Worm (Caenorhabditis elegans) whole organism, young adult: ENCODE results near the gene ZK673.11.

ENCODE experiments used
- C06A6.2 ChIP-seq: fragments of 200-800 bp; sonication (Bioruptor generic); conservative IDR thresholded peaks from 2 replicates; pipeline ENCODE4 v1.3.6; 2022; ENCODE audit warnings: missing genetic modification characterization, missing compliant biosample characterization
- C17E4.6 ChIP-seq: fragments of 200-800 bp; sonication (Bioruptor generic); IDR thresholded peaks from 2 replicates; pipeline ENCODE4 v1.3.6; 2022; ENCODE audit warnings: missing genetic modification reagents, missing genetic modification characterization, missing compliant biosample characterization
- F22D6.2 ChIP-seq: sonication (generic microtip); optimal IDR thresholded peaks from 2 replicates; lab custom pipeline; 2016; ENCODE audit warnings: mild to moderate bottlenecking, missing genetic modification characterization, missing compliant biosample characterization
- F23B12.7 ChIP-seq: sonication (generic microtip); optimal IDR thresholded peaks from 2 replicates; lab custom pipeline; 2017; ENCODE audit warnings: missing genetic modification characterization, mild to moderate bottlenecking, missing compliant biosample characterization, antibody characterized with exemption, moderate library complexity; ENCODE audit not compliant: insufficient read depth
- Y53G8AR.9 ChIP-seq: fragments of 200-800 bp; sonication (Bioruptor generic); conservative IDR thresholded peaks from 2 replicates; pipeline ENCODE4 v1.3.6; 2022; ENCODE audit warnings: missing genetic modification reagents, missing genetic modification characterization, missing compliant biosample characterization
- akir-1 ChIP-seq: fragments of 200-800 bp; sonication (Bioruptor generic); optimal IDR thresholded peaks from 2 replicates; lab custom pipeline; 2018; ENCODE audit warnings: mild to moderate bottlenecking, missing genetic modification characterization, moderate library complexity, missing compliant biosample characterization
- aptf-3 ChIP-seq: fragments of 200-800 bp; sonication (Bioruptor generic); IDR thresholded peaks from 2 replicates; pipeline ENCODE4 v1.3.6; 2022; ENCODE audit warnings: missing genetic modification characterization, missing compliant biosample characterization
- attf-5 ChIP-seq: fragments of 200-800 bp; sonication (Bioruptor generic); optimal IDR thresholded peaks from 2 replicates; lab custom pipeline; 2018; ENCODE audit warnings: mild to moderate bottlenecking, missing genetic modification characterization, missing compliant biosample characterization
- attf-6 ChIP-seq: fragments of 200-800 bp; sonication (Bioruptor generic); IDR thresholded peaks from 2 replicates; pipeline ENCODE4 v1.3.6; 2022; ENCODE audit warnings: missing genetic modification reagents, missing genetic modification characterization, missing compliant biosample characterization
- bed-2 ChIP-seq: fragments of 200-800 bp; sonication (Bioruptor generic); IDR thresholded peaks from 2 replicates; pipeline ENCODE4 v1.3.6; 2022; ENCODE audit warnings: missing genetic modification reagents, missing genetic modification characterization, missing compliant biosample characterization
- ccch-3 ChIP-seq: fragments of 200-800 bp; sonication (Bioruptor generic); optimal IDR thresholded peaks from 2 replicates; lab custom pipeline; 2018; ENCODE audit warnings: mild to moderate bottlenecking, missing genetic modification characterization, missing compliant biosample characterization
- ceh-100 ChIP-seq: fragments of 200-800 bp; sonication (Bioruptor generic); IDR thresholded peaks from 2 replicates; pipeline ENCODE4 v1.3.6; 2022; ENCODE audit warnings: missing genetic modification reagents, missing genetic modification characterization, missing compliant biosample characterization
- ceh-40 ChIP-seq: fragments of 200-800 bp; sonication (Bioruptor generic); IDR thresholded peaks from 2 replicates; pipeline ENCODE4 v1.3.6; 2022; ENCODE audit warnings: missing genetic modification characterization, missing compliant biosample characterization
- ceh-91 ChIP-seq: fragments of 200-800 bp; sonication (Bioruptor generic); IDR thresholded peaks from 2 replicates; pipeline ENCODE4 v1.3.6; 2022; ENCODE audit warnings: missing genetic modification reagents, missing genetic modification characterization, missing compliant biosample characterization
- efl-1 ChIP-seq: fragments of 150-350 bp; optimal IDR thresholded peaks from 2 replicates; lab custom pipeline; 2014; ENCODE audit warnings: missing biosample characterization, missing genetic modification reagents, missing genetic modification characterization
- fkh-3 ChIP-seq: sonication (generic microtip); optimal IDR thresholded peaks from 2 replicates; lab custom pipeline; 2016; ENCODE audit warnings: mild to moderate bottlenecking, missing genetic modification characterization, missing compliant biosample characterization
- hlh-26 ChIP-seq: fragments of 200-800 bp; sonication (Bioruptor generic); conservative IDR thresholded peaks from 2 replicates; pipeline ENCODE4 v1.3.6; 2022; ENCODE audit warnings: missing genetic modification reagents, missing genetic modification characterization, missing compliant biosample characterization
- hmg-1.2 ChIP-seq: fragments of 200-800 bp; sonication (Bioruptor generic); IDR thresholded peaks from 2 replicates; pipeline ENCODE4 v1.3.6; 2022; ENCODE audit warnings: missing genetic modification reagents, missing genetic modification characterization, missing compliant biosample characterization
- let-526 ChIP-seq: fragments of 200-800 bp; sonication (Bioruptor generic); IDR thresholded peaks from 2 replicates; pipeline ENCODE4 v1.3.6; 2022; ENCODE audit warnings: missing genetic modification reagents, missing genetic modification characterization, missing compliant biosample characterization
- lin-26 ChIP-seq: fragments of 200-800 bp; sonication (Bioruptor generic); IDR thresholded peaks from 2 replicates; pipeline ENCODE4 v1.3.6; 2022; ENCODE audit warnings: missing genetic modification reagents, missing genetic modification characterization, missing compliant biosample characterization
- lin-35 ChIP-seq, 3 experiments: fragments of 150-350 bp in 2 of 3; sonication (generic microtip) in 1 of 3; optimal IDR thresholded peaks; 2 replicates each; lab custom pipeline; 2014 to 2018; ENCODE audit warnings: missing biosample characterization in 3 of 3, missing genetic modification characterization in 3 of 3, missing genetic modification reagents in 3 of 3
- lin-40 ChIP-seq: sonication (generic microtip); optimal IDR thresholded peaks from 2 replicates; lab custom pipeline; 2016; ENCODE audit warnings: missing genetic modification characterization, mild to moderate bottlenecking, missing compliant biosample characterization, missing genotype, missing genetic modification reagents
- lin-54 ChIP-seq: fragments of 200-800 bp; sonication (Bioruptor generic); optimal IDR thresholded peaks from 2 replicates; lab custom pipeline; 2018; ENCODE audit warnings: mild to moderate bottlenecking, missing genetic modification characterization, missing compliant biosample characterization
- lir-1 ChIP-seq: fragments of 200-800 bp; sonication (Bioruptor generic); conservative IDR thresholded peaks from 2 replicates; pipeline ENCODE4 v1.3.6; 2022; ENCODE audit warnings: missing genetic modification reagents, missing genetic modification characterization, missing compliant biosample characterization
- madf-8 ChIP-seq: fragments of 200-800 bp; sonication (Bioruptor generic); conservative IDR thresholded peaks from 2 replicates; pipeline ENCODE4 v1.3.6; 2022; ENCODE audit warnings: missing genetic modification reagents, missing genetic modification characterization, missing compliant biosample characterization
- mcd-1 ChIP-seq: fragments of 200-800 bp; sonication (Bioruptor generic); IDR thresholded peaks from 2 replicates; pipeline ENCODE4 v1.3.6; 2022; ENCODE audit warnings: missing genetic modification reagents, missing genetic modification characterization, missing compliant biosample characterization
- mel-28 ChIP-seq: sonication (generic microtip); optimal IDR thresholded peaks from 2 replicates; lab custom pipeline; 2016; ENCODE audit warnings: borderline replicate concordance, mild to moderate bottlenecking, missing genetic modification characterization, missing compliant biosample characterization
- mxl-1 ChIP-seq: sonication (generic microtip); optimal IDR thresholded peaks from 2 replicates; lab custom pipeline; 2016; ENCODE audit warnings: missing genetic modification characterization, missing compliant biosample characterization
- nhr-80 ChIP-seq: sonication (generic microtip); optimal IDR thresholded peaks from 2 replicates; lab custom pipeline; 2016; ENCODE audit warnings: missing genetic modification characterization, missing compliant biosample characterization
- rec-8 ChIP-seq, 2 experiments: sonication (generic microtip); optimal IDR thresholded peaks; 2 replicates each; lab custom pipeline; 2016; ENCODE audit warnings: mild to moderate bottlenecking in 2 of 2, missing genetic modification characterization in 2 of 2, missing genetic modification reagents in 2 of 2, missing genotype in 2 of 2, missing biosample characterization in 1 of 2, missing compliant biosample characterization in 1 of 2, moderate library complexity in 1 of 2
- snpc-3.4 ChIP-seq: sonication (generic microtip); optimal IDR thresholded peaks from 2 replicates; lab custom pipeline; 2017; ENCODE audit warnings: missing genetic modification characterization, mild to moderate bottlenecking, missing compliant biosample characterization, antibody characterized with exemption, moderate library complexity, missing genotype, missing genetic modification reagents
- tbp1 ChIP-seq: fragments of 200-800 bp; sonication (Bioruptor generic); optimal IDR thresholded peaks from 2 replicates; lab custom pipeline; 2018; ENCODE audit warnings: mild to moderate bottlenecking, missing genetic modification characterization, missing compliant biosample characterization
- unc-130 ChIP-seq: sonication (generic microtip); optimal IDR thresholded peaks from 2 replicates; lab custom pipeline; 2016; ENCODE audit warnings: missing genetic modification reagents, missing genetic modification characterization, missing compliant biosample characterization
- ztf-18 ChIP-seq: sonication (generic microtip); optimal IDR thresholded peaks from 2 replicates; lab custom pipeline; 2016; ENCODE audit warnings: missing genotype, mild to moderate bottlenecking, missing genetic modification characterization, missing compliant biosample characterization
- ztf-25 ChIP-seq: fragments of 200-800 bp; sonication (Bioruptor generic); IDR thresholded peaks from 2 replicates; pipeline ENCODE4 v1.3.6; 2022; ENCODE audit warnings: missing genetic modification reagents, missing genetic modification characterization, missing compliant biosample characterization

ZK673.11 gene

DNA sequence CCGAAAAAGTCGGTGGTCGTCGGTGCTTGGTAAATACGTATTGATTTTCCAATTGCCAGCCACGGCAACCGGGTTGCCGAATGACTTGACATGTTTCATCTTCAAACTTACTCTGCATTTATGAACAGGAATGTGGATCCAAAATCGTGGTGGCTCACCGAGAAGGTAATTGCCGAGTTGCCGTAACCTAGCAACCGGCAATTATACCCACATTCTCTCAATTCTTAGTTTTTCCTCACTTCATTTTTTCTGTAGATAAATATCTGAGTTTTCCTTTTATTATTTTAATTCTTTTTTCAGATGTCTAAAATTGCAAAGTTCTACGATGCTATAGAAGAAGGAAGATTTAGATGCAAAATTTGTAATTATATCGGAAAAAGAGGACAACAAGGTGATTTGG is 4.5 kb upstream of the ZK673.11 start, which contains the start of gene ZK673.4:
Gene ZK673.4, plus strand, starts transcription at position 301 of the 400 bp plus-strand sequence.
- TF ChIP-seq mcd-1 (0 out of 2 replicates have a peak, but pooled peaks have one; percentile 22), mel-28 (no peak)
- TF ChIP-seq, all 124 proteins: peak for 1

DNA sequence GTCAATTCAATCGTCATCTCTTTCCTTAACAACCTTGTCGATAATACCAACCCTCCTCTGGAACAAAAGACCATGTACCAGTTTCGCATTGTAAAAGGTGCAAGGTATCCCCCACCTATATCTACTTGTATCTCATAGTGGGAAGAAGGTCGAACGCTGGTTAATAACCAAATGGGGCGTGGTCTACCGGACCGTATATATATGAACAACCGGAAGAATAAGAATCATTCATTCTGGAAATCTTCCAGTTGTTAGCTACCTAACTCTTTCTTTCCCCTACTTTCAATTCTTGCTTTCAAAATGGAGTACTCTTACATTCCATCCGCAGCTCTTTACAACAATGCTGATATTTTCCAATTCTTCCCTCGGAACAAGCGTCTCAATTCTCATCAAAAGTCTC is 4.1 kb downstream of the ZK673.11 start, which contains the start of gene ZK673.5:
Gene ZK673.5, plus strand, starts transcription at position 301 of the 400 bp plus-strand sequence.
- TF ChIP-seq lin-35 (GFP tag; optimal IDR thresholded peaks at IDR 0.05; lab: Kevin White, UChicago) = no peak
- TF ChIP-seq F23B12.7 = no peak

DNA sequence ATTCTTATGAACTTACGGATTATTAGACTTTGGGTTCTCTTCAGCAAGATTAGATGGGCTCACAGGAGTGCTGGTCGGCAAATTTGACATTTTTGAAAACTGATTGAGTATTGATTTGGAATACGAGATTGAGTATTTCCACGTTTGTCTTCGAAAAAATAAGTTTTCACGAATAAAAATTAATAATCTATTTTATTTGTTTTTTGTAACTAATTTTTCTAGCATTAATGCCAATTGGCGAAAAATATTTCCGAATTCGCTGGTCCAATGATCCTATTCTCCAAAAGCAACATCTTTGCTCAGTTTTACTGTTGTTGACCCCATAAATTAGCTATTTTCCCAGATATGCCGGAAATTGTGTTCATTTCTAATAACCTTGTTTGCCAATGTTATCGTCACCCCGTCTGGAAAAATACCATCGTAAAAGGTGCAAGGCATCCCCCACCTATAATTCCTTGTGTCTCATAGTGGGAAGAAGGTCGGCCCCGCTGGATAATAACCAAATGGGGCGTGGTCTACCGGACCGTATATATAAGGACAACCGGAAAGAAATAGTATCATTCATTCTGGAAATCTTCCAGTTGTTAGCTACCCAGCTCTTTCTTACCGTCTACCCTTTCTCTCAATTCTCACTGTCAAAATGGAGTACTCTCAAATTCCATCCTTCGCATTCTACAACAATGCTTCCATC is 7.3 kb downstream of the ZK673.11 start, which contains the start of the genes ZK673.6 and sdz-37:
Gene ZK673.6, minus strand, starts transcription at position 101 of the 691 bp plus-strand sequence.
Gene sdz-37, plus strand, starts transcription at position 641 of the 691 bp plus-strand sequence.
- TF ChIP-seq ccch-3 (no peak), ceh-91 (GFP tag; lab: Robert Waterston, UW) (no peak), ztf-18 (tag; lab: Kevin White, UChicago) (no peak)

DNA sequence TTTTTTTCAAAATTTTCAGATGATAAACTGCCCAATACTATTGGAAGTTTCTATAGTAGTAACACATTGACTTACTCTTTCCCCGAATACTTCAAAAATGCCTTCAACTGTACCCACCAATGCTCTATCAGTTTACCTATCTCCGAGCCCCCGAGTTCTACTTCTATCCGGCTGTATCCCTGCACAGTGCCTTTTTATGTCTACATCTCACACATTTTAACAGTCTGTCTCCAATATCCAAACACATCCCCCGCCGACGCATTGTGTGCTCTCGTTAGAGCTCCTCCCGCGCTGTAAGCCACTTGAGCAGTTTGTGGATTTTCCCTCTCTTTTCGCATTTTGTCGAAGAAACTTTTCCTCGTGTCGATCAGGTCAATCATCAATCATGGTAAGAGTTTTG is 9.5 kb downstream of the ZK673.11 start, which contains the start of gene tnc-2:
Gene tnc-2, plus strand, starts transcription at position 301 of the 400 bp plus-strand sequence.
- TF ChIP-seq fkh-3 (tag; lab: Kevin White, UChicago) = no peak
- TF ChIP-seq Y53G8AR.9 = no peak
- no peak for TF ChIP-seq madf-8 (GFP tag; lab: Robert Waterston, UW)
- no peak for TF ChIP-seq attf-5
- TF ChIP-seq akir-1 (GFP tag; lab: Kevin White, UChicago) = no peak
- no peak for TF ChIP-seq aptf-3 (GFP tag; lab: Robert Waterston, UW)
- TF ChIP-seq ztf-25 (GFP tag; lab: Robert Waterston, UW) = no peak
- TF ChIP-seq lin-40 (tag; lab: Kevin White, UChicago) = no peak
- TF ChIP-seq attf-6 (GFP tag; lab: Robert Waterston, UW) = no peak
- no peak for TF ChIP-seq bed-2 (GFP tag; lab: Robert Waterston, UW)
- no peak for TF ChIP-seq lin-35 (GFP tag; optimal IDR thresholded peaks at IDR 0.05; lab: Kevin White, UChicago)
- TF ChIP-seq nhr-80 (tag; lab: Kevin White, UChicago) = no peak
- TF ChIP-seq lir-1 (GFP tag; lab: Robert Waterston, UW) = no peak

DNA sequence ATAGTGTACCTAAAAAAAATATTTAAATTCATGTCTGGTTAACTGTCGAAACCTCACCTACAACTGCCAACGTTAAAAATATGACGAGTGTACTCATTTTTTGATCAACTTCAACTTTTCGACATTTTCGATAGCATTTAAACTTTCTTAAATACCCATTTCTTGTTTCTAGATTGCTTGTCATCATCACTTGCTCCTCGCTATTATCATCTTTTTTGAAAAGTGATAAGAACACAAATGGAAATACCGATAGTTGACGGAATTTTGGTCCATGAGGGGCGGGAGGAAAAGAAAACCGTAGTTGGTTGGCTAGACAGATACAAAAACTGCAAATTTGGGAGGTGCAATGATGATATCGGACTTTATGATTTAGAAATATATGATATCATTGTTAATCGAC is 13.1 kb downstream of the ZK673.11 start, which contains the start of gene clec-143:
Gene clec-143, minus strand, starts transcription at position 139 of the 400 bp plus-strand sequence.
- TF ChIP-seq nhr-80 (tag; lab: Kevin White, UChicago) (peak; percentile 61), lin-26 (GFP tag; lab: Robert Waterston, UW) (no peak), rec-8 (tag; optimal IDR thresholded peaks at IDR 0.05; lab: Kevin White, UChicago) (no peak), let-526 (GFP tag; lab: Robert Waterston, UW) (no peak), lir-1 (GFP tag; lab: Robert Waterston, UW) (no peak), akir-1 (GFP tag; lab: Kevin White, UChicago) (no peak), ceh-40 (no peak), C06A6.2 (no peak)

DNA sequence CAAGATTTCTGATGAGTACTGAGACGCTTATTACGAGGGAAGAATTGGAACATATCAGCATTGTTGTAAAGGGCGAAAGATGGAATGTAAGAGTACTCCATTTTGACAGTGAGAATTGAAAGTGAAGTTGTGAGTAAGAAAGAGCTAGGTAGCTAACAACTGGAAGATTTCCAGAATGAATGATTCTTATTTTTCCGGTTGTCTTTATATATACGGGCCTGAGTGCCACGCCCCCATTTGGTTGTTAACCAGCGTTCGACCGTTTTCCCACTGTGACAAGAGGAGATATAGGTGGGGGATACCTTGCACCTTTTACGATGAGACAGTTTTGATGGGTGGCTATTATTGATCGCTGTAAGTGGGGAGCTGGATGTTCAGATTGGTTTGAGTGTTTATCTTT is 14.2 kb downstream of the ZK673.11 start, which contains the start of gene ZK666.1:
Gene ZK666.1, minus strand, starts transcription at position 101 of the 400 bp plus-strand sequence.
- no peak for TF ChIP-seq lin-54 (GFP tag; lab: Kevin White, UChicago)
- no peak for TF ChIP-seq efl-1
- TF ChIP-seq mel-28 = no peak
- no peak for TF ChIP-seq C17E4.6 (GFP tag; lab: Robert Waterston, UW)
- TF ChIP-seq lin-35 (GFP tag; optimal IDR thresholded peaks at IDR 0.05; lab: Kevin White, UChicago) = no peak
- no peak for TF ChIP-seq mxl-1 (tag; lab: Kevin White, UChicago)
- no peak for TF ChIP-seq ceh-100
- no peak for TF ChIP-seq ceh-91 (GFP tag; lab: Robert Waterston, UW)
- no peak for TF ChIP-seq F22D6.2 (tag; lab: Kevin White, UChicago)
- no peak for TF ChIP-seq unc-130 (GFP tag; lab: Kevin White, UChicago)
- no peak for TF ChIP-seq snpc-3.4 (tag; lab: Kevin White, UChicago)
- TF ChIP-seq hlh-26 = no peak
- no peak for TF ChIP-seq hmg-1.2 (GFP tag; lab: Robert Waterston, UW)
- no peak for TF ChIP-seq tbp1 (GFP tag; lab: Kevin White, UChicago)
- TF ChIP-seq lin-26 (GFP tag; lab: Robert Waterston, UW) = no peak
